Fruit fly (Drosophila melanogaster): ENCODE results near the gene CG12540.

CG12540 gene

dm6 chrX:14446853-14447252 is 49.1 kb upstream of the CG12540 start (continued):
- TF ChIP-seq Stat92E (GFP tag; optimal IDR thresholded peaks at IDR 0.05) (no peak), CG10959 (GFP tag; IDR thresholded peaks at IDR 0.05) (no peak), CG9609 (GFP tag; optimal IDR thresholded peaks at IDR 0.05) (no peak), CG30020 (tag; optimal IDR thresholded peaks at IDR 0.05) (no peak), trem (tag; optimal IDR thresholded peaks at IDR 0.05) (no peak), CG6254 (GFP tag; optimal IDR thresholded peaks at IDR 0.05) (no peak), sens (GFP tag) (peak; percentile 36), CG43689 (GFP tag; IDR thresholded peaks at IDR 0.05) (no peak), crp (GFP tag; optimal IDR thresholded peaks at IDR 0.05) (no peak), bbx (GFP tag; IDR thresholded peaks at IDR 0.05; ENCODE audit: partially characterized antibody) (no peak), MTF-1 (GFP tag; optimal IDR thresholded peaks at IDR 0.05; ENCODE audit: borderline replicate concordance) (no peak), CG10654 (GFP tag; optimal IDR thresholded peaks at IDR 0.05) (no peak), Hmr (GFP tag; optimal IDR thresholded peaks at IDR 0.05) (peak; percentile 23), btn (GFP tag; optimal IDR thresholded peaks at IDR 0.05) (no peak), CG8281 (tag; optimal IDR thresholded peaks at IDR 0.05) (no peak), CG4424 (GFP tag; optimal IDR thresholded peaks at IDR 0.05) (no peak), gfzf (GFP tag; optimal IDR thresholded peaks at IDR 0.05) (no peak), NfI (GFP tag; optimal IDR thresholded peaks at IDR 0.05) (no peak), CG14710 (tag; optimal IDR thresholded peaks at IDR 0.05) (no peak), rib (GFP tag; IDR thresholded peaks at IDR 0.05) (no peak), Atf3 (GFP tag; optimal IDR thresholded peaks at IDR 0.05) (no peak), amos (GFP tag; IDR thresholded peaks at IDR 0.05; ENCODE audit: partially characterized antibody) (no peak), Lhr (GFP tag; optimal IDR thresholded peaks at IDR 0.05) (no peak), HmgZ (tag; optimal IDR thresholded peaks at IDR 0.05) (no peak), CHES-1-like (GFP tag; optimal IDR thresholded peaks at IDR 0.05) (no peak), CG3065 (GFP tag; optimal IDR thresholded peaks at IDR 0.05) (no peak), bigmax (GFP tag; optimal IDR thresholded peaks at IDR 0.05) (no peak), Dref (GFP tag; IDR thresholded peaks at IDR 0.05) (no peak), tin (GFP tag; optimal IDR thresholded peaks at IDR 0.05) (no peak), CG7271 (tag; optimal IDR thresholded peaks at IDR 0.05) (no peak), CG6654 (GFP tag; optimal IDR thresholded peaks at IDR 0.05) (no peak), CG11085 (GFP tag; IDR thresholded peaks at IDR 0.05) (no peak), Chrac-16 (GFP tag; optimal IDR thresholded peaks at IDR 0.05) (no peak), CG18599 (GFP tag; optimal IDR thresholded peaks at IDR 0.05) (peak; percentile 66), D (optimal IDR thresholded peaks at IDR 0.05) (no peak), D (GFP tag; optimal IDR thresholded peaks at IDR 0.05) (no peak), toy (GFP tag; IDR thresholded peaks at IDR 0.05) (no peak), CG13775 (GFP tag; optimal IDR thresholded peaks at IDR 0.05) (no peak), kni (GFP tag; optimal IDR thresholded peaks at IDR 0.05) (no peak), Rfx (GFP tag; IDR thresholded peaks at IDR 0.05) (peak; percentile 23; the same call in 1 of the 2 replicates), abd-A (tag; optimal IDR thresholded peaks at IDR 0.05) (peak; percentile 53), Doc3 (GFP tag; IDR thresholded peaks at IDR 0.05; ENCODE audit: partially characterized antibody) (no peak), CG6765 (GFP tag; optimal IDR thresholded peaks at IDR 0.05) (no peak), Trl (optimal IDR thresholded peaks at IDR 0.05) (no peak), Trl (GFP tag; optimal IDR thresholded peaks at IDR 0.05) (no peak), bowl (GFP tag; IDR thresholded peaks at IDR 0.05) (no peak), Sox100B (GFP tag; optimal IDR thresholded peaks at IDR 0.05) (no peak), slbo (GFP tag; IDR thresholded peaks at IDR 0.05) (peak; percentile 51; the same call in 1 of the 2 replicates), CTCF (GFP tag; optimal IDR thresholded peaks at IDR 0.05) (no peak), CG13624 (GFP tag; optimal IDR thresholded peaks at IDR 0.05) (no peak), kah (GFP tag; optimal IDR thresholded peaks at IDR 0.05) (no peak), CG1832 (GFP tag; optimal IDR thresholded peaks at IDR 0.05) (no peak)

Measured in whole organism, embryonic.